Worm (Caenorhabditis elegans) whole organism, L4/young adult: ENCODE data around the gene col-76.

Experiments
- dao-5 ChIP-seq: sonication (generic microtip); optimal IDR thresholded peaks from 2 replicates; lab custom pipeline; 2016; ENCODE audit warnings: missing genotype, missing genetic modification characterization, moderate library complexity, missing compliant biosample characterization
- him-1 ChIP-seq: sonication (generic microtip); optimal IDR thresholded peaks from 2 replicates; lab custom pipeline; 2016; ENCODE audit warnings: missing genotype, missing genetic modification reagents, missing genetic modification characterization, missing compliant biosample characterization

DNA sequence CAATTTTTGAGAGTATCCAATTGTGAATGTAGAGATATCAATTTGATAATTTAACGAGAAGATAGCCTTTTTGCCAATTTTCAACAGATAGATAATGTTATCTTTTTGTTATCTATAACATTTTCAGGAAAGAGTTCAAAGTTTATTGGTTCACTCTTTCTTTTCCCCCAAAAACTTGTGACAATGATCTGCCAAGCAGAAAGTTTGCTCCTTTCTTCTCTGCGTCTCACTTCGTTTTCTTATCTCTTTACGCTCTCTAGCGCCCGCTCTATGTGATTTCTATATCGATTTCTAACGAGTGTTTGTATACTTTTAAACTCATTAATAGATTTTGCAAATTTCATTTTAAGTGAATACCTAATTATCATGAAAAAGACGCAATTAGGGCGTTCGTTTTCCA lies 22.3 kb downstream of the col-76 start:
- no peak for TF ChIP-seq dao-5
- TF ChIP-seq him-1 (tag; lab: Kevin White, UChicago) = no peak
